Worm (Caenorhabditis elegans) whole organism, L1 larva: ENCODE measurements around the gene rpl-26.
A peak's percentile ranks its signal among the peaks of the same experiment; 100 is the strongest.

Source experiments
- C34B4.2 ChIP-seq: sonication (generic microtip); optimal IDR thresholded peaks from 2 replicates; lab custom pipeline; 2017; ENCODE audit warnings: mild to moderate bottlenecking, missing genetic modification characterization, missing compliant biosample characterization
- F16B12.6 ChIP-seq: fragments of 150-350 bp; optimal IDR thresholded peaks from 2 replicates; lab custom pipeline; 2014; ENCODE audit warnings: missing biosample characterization, missing genetic modification characterization
- Y116A8C.19 ChIP-seq: sonication (generic microtip); optimal IDR thresholded peaks from 2 replicates; lab custom pipeline; 2016; ENCODE audit warnings: missing compliant biosample characterization, missing genetic modification characterization, borderline replicate concordance
- aha-1 ChIP-seq: fragments of 150-350 bp; optimal IDR thresholded peaks from 2 replicates; lab custom pipeline; 2014; ENCODE audit warnings: missing biosample characterization, missing genetic modification characterization
- alr-1 ChIP-seq: fragments of 200-800 bp; sonication (Bioruptor generic); optimal IDR thresholded peaks from 2 replicates; lab custom pipeline; 2018; ENCODE audit warnings: borderline replicate concordance, mild to moderate bottlenecking, missing genetic modification characterization, missing compliant biosample characterization
- ama-1 ChIP-seq: fragments of 150-350 bp; optimal IDR thresholded peaks from 2 replicates; lab custom pipeline; 2014
- blmp-1 ChIP-seq: fragments of 150-350 bp; optimal IDR thresholded peaks from 2 replicates; lab custom pipeline; 2014; ENCODE audit warnings: missing biosample characterization, missing genetic modification characterization
- ceh-88 ChIP-seq: fragments of 200-800 bp; sonication (Bioruptor generic); IDR thresholded peaks from 2 replicates; pipeline ENCODE4 v1.3.6; 2022; ENCODE audit warnings: missing genetic modification characterization, missing compliant biosample characterization
- ceh-90 ChIP-seq: sonication (generic microtip); optimal IDR thresholded peaks from 2 replicates; lab custom pipeline; 2016; ENCODE audit warnings: missing genetic modification characterization, missing compliant biosample characterization
- ces-1 ChIP-seq: fragments of 150-350 bp; optimal IDR thresholded peaks from 2 replicates; lab custom pipeline; 2014; ENCODE audit warnings: missing biosample characterization, missing genetic modification reagents, missing genetic modification characterization
- dsc-1 ChIP-seq: sonication (generic microtip); optimal IDR thresholded peaks from 2 replicates; lab custom pipeline; 2016; ENCODE audit warnings: mild to moderate bottlenecking, missing genetic modification characterization, missing compliant biosample characterization
- efl-3 ChIP-seq: fragments of 200-800 bp; sonication (Bioruptor generic); optimal IDR thresholded peaks from 2 replicates; lab custom pipeline; 2018; ENCODE audit warnings: mild to moderate bottlenecking, missing genetic modification characterization, missing compliant biosample characterization
- elt-3 ChIP-seq, 6 experiments: fragments of 150-350 bp in 1 of 6; sonication (generic microtip); optimal IDR thresholded peaks; 2 replicates each; lab custom pipeline; 2017 to 2018; ENCODE audit warnings: missing biosample characterization in 6 of 6, missing genetic modification characterization in 6 of 6, inconsistent platforms in 1 of 6
- fkh-10 ChIP-seq: sonication (generic microtip); optimal IDR thresholded peaks from 2 replicates; lab custom pipeline; 2017; ENCODE audit warnings: missing biosample characterization, missing genetic modification reagents, missing genetic modification characterization
- fkh-4 ChIP-seq: sonication (generic microtip); optimal IDR thresholded peaks from 2 replicates; lab custom pipeline; 2016; ENCODE audit warnings: missing compliant biosample characterization, missing genetic modification characterization, borderline replicate concordance
- fkh-8 ChIP-seq: sonication (generic microtip); optimal IDR thresholded peaks from 2 replicates; lab custom pipeline; 2016; ENCODE audit warnings: mild to moderate bottlenecking, missing genetic modification characterization, missing compliant biosample characterization
- hlh-4 ChIP-seq: sonication (generic microtip); optimal IDR thresholded peaks from 2 replicates; lab custom pipeline; 2016; ENCODE audit warnings: mild to moderate bottlenecking, missing genetic modification characterization, missing compliant biosample characterization
- irx-1 ChIP-seq: sonication (generic microtip); optimal IDR thresholded peaks from 2 replicates; lab custom pipeline; 2016; ENCODE audit warnings: missing genetic modification characterization, missing compliant biosample characterization
- isw-1 ChIP-seq: fragments of 200-800 bp; sonication (Bioruptor generic); IDR thresholded peaks from 2 replicates; pipeline ENCODE4 v1.3.6; 2022; ENCODE audit warnings: missing genetic modification characterization, missing compliant biosample characterization
- jun-1 ChIP-seq: fragments of 150-350 bp; optimal IDR thresholded peaks from 2 replicates; lab custom pipeline; 2014; ENCODE audit warnings: missing biosample characterization, missing genetic modification reagents, missing genetic modification characterization
- lin-14 ChIP-seq: fragments of 200-800 bp; sonication (Bioruptor generic); optimal IDR thresholded peaks from 2 replicates; lab custom pipeline; 2018; ENCODE audit warnings: mild to moderate bottlenecking, missing genetic modification characterization, moderate library complexity, missing compliant biosample characterization
- lin-15B ChIP-seq: fragments of 150-350 bp; sonication (generic microtip); optimal IDR thresholded peaks from 3 replicates; lab custom pipeline; 2014; ENCODE audit warnings: missing biosample characterization, missing genetic modification characterization
- lin-39 ChIP-seq: fragments of 150-350 bp; optimal IDR thresholded peaks from 2 replicates; lab custom pipeline; 2014; ENCODE audit warnings: missing biosample characterization, missing genetic modification reagents, missing genetic modification characterization
- lir-3 ChIP-seq: sonication (generic microtip); optimal IDR thresholded peaks from 2 replicates; lab custom pipeline; 2016; ENCODE audit warnings: mild to moderate bottlenecking, missing genetic modification characterization, moderate library complexity, missing compliant biosample characterization; ENCODE audit not compliant: poor library complexity
- mdl-1 ChIP-seq, 2 experiments: fragments of 150-350 bp; optimal IDR thresholded peaks; 2 replicates each; lab custom pipeline; 2014 to 2017; ENCODE audit warnings: missing biosample characterization in 2 of 2, missing genetic modification characterization in 2 of 2, inconsistent platforms in 1 of 2
- mef-2 ChIP-seq: fragments of 150-350 bp; optimal IDR thresholded peaks from 2 replicates; lab custom pipeline; 2014; ENCODE audit warnings: missing biosample characterization, missing genetic modification characterization
- mep-1 ChIP-seq: fragments of 150-350 bp; optimal IDR thresholded peaks from 2 replicates; lab custom pipeline; 2014; ENCODE audit warnings: missing biosample characterization, missing genetic modification characterization
- nhr-11 ChIP-seq: fragments of 150-350 bp; optimal IDR thresholded peaks from 2 replicates; lab custom pipeline; 2014; ENCODE audit warnings: missing biosample characterization, missing genetic modification characterization
- nhr-12 ChIP-seq: sonication (generic microtip); optimal IDR thresholded peaks from 2 replicates; lab custom pipeline; 2017; ENCODE audit warnings: missing biosample characterization, missing genetic modification characterization
- nhr-19 ChIP-seq: fragments of 200-800 bp; sonication (Bioruptor generic); conservative IDR thresholded peaks from 2 replicates; pipeline ENCODE4 v1.3.6; 2022; ENCODE audit warnings: missing genetic modification characterization, missing compliant biosample characterization
- nhr-20 ChIP-seq: sonication (generic microtip); optimal IDR thresholded peaks from 2 replicates; lab custom pipeline; 2016; ENCODE audit warnings: mild to moderate bottlenecking, missing genetic modification characterization, missing compliant biosample characterization
- nhr-28 ChIP-seq: fragments of 150-350 bp; optimal IDR thresholded peaks from 2 replicates; lab custom pipeline; 2014; ENCODE audit warnings: missing biosample characterization, missing genetic modification characterization
- nhr-47 ChIP-seq: sonication (generic microtip); optimal IDR thresholded peaks from 2 replicates; lab custom pipeline; 2016; ENCODE audit warnings: mild to moderate bottlenecking, missing genetic modification characterization, moderate library complexity, missing compliant biosample characterization
- nhr-76 ChIP-seq: sonication (generic microtip); optimal IDR thresholded peaks from 2 replicates; lab custom pipeline; 2017; ENCODE audit warnings: missing biosample characterization, missing genetic modification characterization
- nhr-85 ChIP-seq: sonication (generic microtip); peaks from one replicate; lab custom pipeline; 2016; ENCODE audit warnings: missing genetic modification characterization, inconsistent platforms, missing compliant biosample characterization
- nhr-90 ChIP-seq: sonication (generic microtip); optimal IDR thresholded peaks from 2 replicates; lab custom pipeline; 2016; ENCODE audit warnings: mild to moderate bottlenecking, missing genetic modification characterization, missing compliant biosample characterization; ENCODE audit not compliant: poor library complexity
- pqm-1 ChIP-seq: sonication (generic microtip); optimal IDR thresholded peaks from 3 replicates; lab custom pipeline; 2017; ENCODE audit warnings: missing biosample characterization, missing genetic modification characterization
- rnt-1 ChIP-seq: sonication (generic microtip); optimal IDR thresholded peaks from 2 replicates; lab custom pipeline; 2016; ENCODE audit warnings: mild to moderate bottlenecking, missing genetic modification characterization, moderate library complexity, missing compliant biosample characterization
- skn-1 ChIP-seq: fragments of 150-350 bp; optimal IDR thresholded peaks from 2 replicates; lab custom pipeline; 2014; ENCODE audit warnings: missing biosample characterization, missing genetic modification characterization
- snpc-4 ChIP-seq: fragments of 150-350 bp; optimal IDR thresholded peaks from 2 replicates; lab custom pipeline; 2014; ENCODE audit warnings: missing biosample characterization, missing genetic modification characterization
- sox-4 ChIP-seq: sonication (generic microtip); optimal IDR thresholded peaks from 2 replicates; lab custom pipeline; 2016; ENCODE audit warnings: missing genetic modification characterization, missing compliant biosample characterization
- sup-37 ChIP-seq: fragments of 200-800 bp; sonication (Bioruptor generic); optimal IDR thresholded peaks from 2 replicates; lab custom pipeline; 2018; ENCODE audit warnings: mild to moderate bottlenecking, missing genetic modification characterization, missing compliant biosample characterization
- swsn-7 ChIP-seq: sonication (generic microtip); optimal IDR thresholded peaks from 2 replicates; lab custom pipeline; 2016; ENCODE audit warnings: missing genetic modification characterization, missing compliant biosample characterization
- tbx-2 ChIP-seq: sonication (generic microtip); optimal IDR thresholded peaks from 2 replicates; lab custom pipeline; 2016; ENCODE audit warnings: missing genetic modification characterization, missing compliant biosample characterization
- tlp-1 ChIP-seq: fragments of 150-350 bp; optimal IDR thresholded peaks from 2 replicates; lab custom pipeline; 2014; ENCODE audit warnings: missing biosample characterization, missing genetic modification characterization
- unc-130 ChIP-seq: fragments of 150-350 bp; optimal IDR thresholded peaks from 2 replicates; lab custom pipeline; 2017; ENCODE audit warnings: missing biosample characterization, missing genetic modification characterization, inconsistent platforms
- unc-62 ChIP-seq: fragments of 150-350 bp; optimal IDR thresholded peaks from 2 replicates; lab custom pipeline; 2014; ENCODE audit warnings: missing biosample characterization, missing genetic modification reagents, missing genetic modification characterization
- unc-98 ChIP-seq: fragments of 200-800 bp; sonication (Bioruptor generic); IDR thresholded peaks from 2 replicates; pipeline ENCODE4 v1.3.6; 2022; ENCODE audit warnings: missing genetic modification characterization, missing compliant biosample characterization
- vab-15 ChIP-seq: sonication (generic microtip); optimal IDR thresholded peaks from 2 replicates; lab custom pipeline; 2017; ENCODE audit warnings: missing genotype, mild to moderate bottlenecking, missing genetic modification characterization, missing compliant biosample characterization
- xbp-1 ChIP-seq: sonication (generic microtip); optimal IDR thresholded peaks from 2 replicates; lab custom pipeline; 2016; ENCODE audit warnings: missing genetic modification characterization, missing compliant biosample characterization
- zag-1 ChIP-seq: fragments of 150-350 bp; optimal IDR thresholded peaks from 2 replicates; lab custom pipeline; 2014; ENCODE audit warnings: missing biosample characterization, missing genetic modification characterization
- ztf-4 ChIP-seq: fragments of 150-350 bp; optimal IDR thresholded peaks from 2 replicates; lab custom pipeline; 2014; ENCODE audit warnings: missing biosample characterization, missing genetic modification characterization

rpl-26 gene

ce11 chrII:8569038-8569977 lies 33.3 kb upstream of the rpl-26 start, which contains the start of the genes col-38 and rpl-5 (continued):
- TF ChIP-seq mep-1 (tag; lab: Kevin White, UChicago) (peak; percentile 98), unc-130 (tag; lab: Kevin White, UChicago) (peak; percentile 96), vab-15 (tag; lab: Kevin White, UChicago) (peak; percentile 82), F16B12.6 (peak; percentile 98), jun-1 (peak; percentile 81), sup-37 (no peak), snpc-4 (tag; lab: Kevin White, UChicago) (peak; percentile 86), lin-14 (GFP tag; lab: Kevin White, UChicago) (peak; percentile 93), nhr-11 (peak; percentile 54), swsn-7 (tag; lab: Kevin White, UChicago) (peak; percentile 90), blmp-1 (tag; lab: Kevin White, UChicago) (peak; percentile 86), efl-3 (no peak), ceh-88 (peak; percentile 79), tlp-1 (tag; lab: Kevin White, UChicago) (no peak), dsc-1 (peak; percentile 82), hlh-4 (tag; lab: Kevin White, UChicago) (no peak), skn-1 (tag; lab: Kevin White, UChicago) (peak; percentile 94), unc-62 (GFP tag; lab: Kevin White, UChicago) (no peak), irx-1 (peak; percentile 54), zag-1 (tag; lab: Kevin White, UChicago) (no peak), lin-15B (tag; lab: Kevin White, UChicago) (peak; percentile 94), rnt-1 (peak; percentile 92), aha-1 (tag; lab: Kevin White, UChicago) (peak; percentile 59), ces-1 (GFP tag; lab: Kevin White, UChicago) (no peak), sox-4 (tag; lab: Kevin White, UChicago) (peak; percentile 30), nhr-47 (tag; lab: Kevin White, UChicago) (peak; percentile 91), nhr-12 (tag; lab: Kevin White, UChicago) (no peak), tbx-2 (tag; lab: Kevin White, UChicago) (peak; percentile 91), nhr-19 (GFP tag; lab: Robert Waterston, UW) (peak; percentile 88), nhr-76 (tag; lab: Kevin White, UChicago) (no peak), Y116A8C.19 (tag; lab: Kevin White, UChicago) (no peak), isw-1 (peak; percentile 96), nhr-85 (tag; lab: Kevin White, UChicago) (peak; percentile 91), xbp-1 (peak; percentile 95), ama-1 (lab: Kevin White, UChicago) (no peak), nhr-20 (tag; lab: Kevin White, UChicago) (peak; percentile 95), nhr-28 (tag; lab: Kevin White, UChicago) (no peak), elt-3 (tag; optimal IDR thresholded peaks at IDR 0.05; lab: Kevin White, UChicago) (peak in 4 of 6 experiments; percentile 11 to 91 (median 82)), lir-3 (peak; percentile 73), C34B4.2 (tag; lab: Kevin White, UChicago) (no peak), mdl-1 (tag; optimal IDR thresholded peaks at IDR 0.05; lab: Kevin White, UChicago) (peak in 1 of 2 experiments; percentile 85), nhr-90 (tag; lab: Kevin White, UChicago) (peak; percentile 84), unc-98 (GFP tag; lab: Robert Waterston, UW) (no peak), ceh-90 (tag; lab: Kevin White, UChicago) (peak; percentile 34), fkh-8 (peak; percentile 93), mef-2 (tag; lab: Kevin White, UChicago) (peak; percentile 29), alr-1 (tag; lab: Kevin White, UChicago) (no peak), ztf-4 (tag; lab: Kevin White, UChicago) (peak; percentile 57), fkh-10 (GFP tag; lab: Kevin White, UChicago) (peak; percentile 72), fkh-4 (tag; lab: Kevin White, UChicago) (peak; percentile 11), pqm-1 (tag; lab: Kevin White, UChicago) (no peak), lin-39 (peak; percentile 47)
